Fruit fly (Drosophila melanogaster) whole organism, pupa: Measurements from ENCODE around the gene Naa20B.

Source experiments
- CG10348 ChIP-seq: fragments of 200-800 bp; sonication (Bioruptor generic); IDR thresholded peaks from 2 replicates; pipeline ENCODE4 v1.3.6; 2022; ENCODE audit warnings: missing biosample characterization, missing genetic modification characterization
- CG12605 ChIP-seq: fragments of 200-800 bp; sonication (Bioruptor generic); IDR thresholded peaks from 2 replicates; pipeline ENCODE4 v1.3.6; 2022; ENCODE audit warnings: missing biosample characterization, missing genetic modification characterization
- CG13204 ChIP-seq: fragments of 200-800 bp; sonication (Bioruptor generic); optimal IDR thresholded peaks from 2 replicates; lab custom pipeline; 2018; ENCODE audit warnings: missing biosample characterization, mild to moderate bottlenecking, missing genetic modification characterization, moderate library complexity
- CG14655 ChIP-seq: fragments of 200-800 bp; sonication (Bioruptor generic); optimal IDR thresholded peaks from 3 replicates; lab custom pipeline; 2017; ENCODE audit warnings: mild to moderate bottlenecking, missing biosample characterization, missing genetic modification reagents, missing genetic modification characterization
- CG15710 ChIP-seq: fragments of 200-800 bp; sonication (Bioruptor generic); optimal IDR thresholded peaks from 2 replicates; lab custom pipeline; 2018; ENCODE audit warnings: missing biosample characterization, mild to moderate bottlenecking, missing genetic modification characterization, moderate library complexity
- CG17806 ChIP-seq: fragments of 200-800 bp; sonication (Bioruptor generic); optimal IDR thresholded peaks from 2 replicates; lab custom pipeline; 2018; ENCODE audit warnings: missing biosample characterization, mild to moderate bottlenecking, missing genetic modification characterization, moderate library complexity
- CG32121 ChIP-seq: fragments of 200-800 bp; sonication (Bioruptor generic); IDR thresholded peaks from 2 replicates; pipeline ENCODE4 v1.3.6; 2022; ENCODE audit warnings: missing biosample characterization, missing genetic modification characterization
- CG34367 ChIP-seq: fragments of 200-800 bp; sonication (Bioruptor generic); optimal IDR thresholded peaks from 2 replicates; lab custom pipeline; 2018; ENCODE audit warnings: missing biosample characterization, mild to moderate bottlenecking, missing genetic modification characterization
- CG4496 ChIP-seq: fragments of 200-800 bp; sonication (Bioruptor generic); IDR thresholded peaks from 3 replicates; pipeline ENCODE4 v1.3.6; 2022; ENCODE audit warnings: missing biosample characterization, missing genetic modification characterization
- CG8159 ChIP-seq: fragments of 200-800 bp; sonication (Bioruptor generic); optimal IDR thresholded peaks from 3 replicates; lab custom pipeline; 2018; ENCODE audit warnings: missing biosample characterization, mild to moderate bottlenecking, missing genetic modification characterization, moderate library complexity
- CG8301 ChIP-seq: fragments of 200-800 bp; sonication (Bioruptor generic); optimal IDR thresholded peaks from 2 replicates; lab custom pipeline; 2018; ENCODE audit warnings: missing biosample characterization, mild to moderate bottlenecking, missing genetic modification characterization
- CG9948 ChIP-seq: fragments of 200-800 bp; sonication (Bioruptor generic); optimal IDR thresholded peaks from 2 replicates; lab custom pipeline; 2018; ENCODE audit warnings: missing biosample characterization, mild to moderate bottlenecking, missing genetic modification characterization, moderate library complexity
- D1 ChIP-seq: fragments of 200-800 bp; sonication (Bioruptor generic); optimal IDR thresholded peaks from 2 replicates; lab custom pipeline; 2018; ENCODE audit warnings: missing biosample characterization, mild to moderate bottlenecking, missing genetic modification characterization, moderate library complexity
- EcR ChIP-seq: fragments of 200-800 bp; sonication (Bioruptor generic); optimal IDR thresholded peaks from 3 replicates; lab custom pipeline; 2019; ENCODE audit warnings: missing biosample characterization, missing genetic modification characterization, mild to moderate bottlenecking, moderate library complexity, missing genetic modification reagents
- Ets98B ChIP-seq: fragments of 200-800 bp; sonication (Bioruptor generic); IDR thresholded peaks from 2 replicates; pipeline ENCODE4 v1.3.6; 2022; ENCODE audit warnings: missing biosample characterization, missing genetic modification characterization
- Pif1A ChIP-seq: fragments of 200-800 bp; sonication (Bioruptor generic); optimal IDR thresholded peaks from 3 replicates; lab custom pipeline; 2016; ENCODE audit warnings: missing biosample characterization, missing genetic modification characterization
- Pif1B ChIP-seq: fragments of 200-800 bp; sonication (Bioruptor generic); optimal IDR thresholded peaks from 3 replicates; lab custom pipeline; 2016; ENCODE audit warnings: missing biosample characterization, missing genetic modification characterization
- Snoo ChIP-seq: fragments of 200-800 bp; sonication (Bioruptor generic); optimal IDR thresholded peaks from 3 replicates; lab custom pipeline; 2017; ENCODE audit warnings: missing biosample characterization, mild to moderate bottlenecking, missing genetic modification characterization, inconsistent platforms
- fd96Ca ChIP-seq: fragments of 200-800 bp; sonication (Bioruptor generic); IDR thresholded peaks from 3 replicates; pipeline ENCODE4 v1.3.6; 2022; ENCODE audit warnings: missing biosample characterization, missing genetic modification characterization
- gl ChIP-seq: fragments of 200-800 bp; sonication (Bioruptor generic); optimal IDR thresholded peaks from 2 replicates; lab custom pipeline; 2018; ENCODE audit warnings: missing biosample characterization, mild to moderate bottlenecking, missing genetic modification characterization
- rn ChIP-seq: fragments of 200-800 bp; sonication (Bioruptor generic); IDR thresholded peaks from 2 replicates; pipeline ENCODE4 v1.3.6; 2022; ENCODE audit warnings: missing biosample characterization, missing genetic modification characterization

Naa20B gene

dm6 chr2L:13236194-13236593 lies 21.1 kb upstream of the Naa20B start, which contains the start of gene Jhbp14:
Gene Jhbp14, plus strand, starts transcription at chr2L:13236494.
- TF ChIP-seq EcR (GFP tag; lab: Kevin White, UChicago) = no peak
- TF ChIP-seq CG8301 (tag; lab: Kevin White, UChicago) = no peak
- TF ChIP-seq CG10348 = no peak
- no peak for TF ChIP-seq CG8159 (tag; lab: Kevin White, UChicago)

dm6 chr2L:13239689-13240088 lies 17.6 kb upstream of the Naa20B start, which contains the start of gene Jhbp13:
Gene Jhbp13, plus strand, starts transcription at chr2L:13239989.
- TF ChIP-seq CG13204 (GFP tag; lab: Kevin White, UChicago) = no peak
- TF ChIP-seq Snoo = no peak
- no peak for TF ChIP-seq CG4496 (GFP tag; lab: Robert Waterston, UW)

DNA sequence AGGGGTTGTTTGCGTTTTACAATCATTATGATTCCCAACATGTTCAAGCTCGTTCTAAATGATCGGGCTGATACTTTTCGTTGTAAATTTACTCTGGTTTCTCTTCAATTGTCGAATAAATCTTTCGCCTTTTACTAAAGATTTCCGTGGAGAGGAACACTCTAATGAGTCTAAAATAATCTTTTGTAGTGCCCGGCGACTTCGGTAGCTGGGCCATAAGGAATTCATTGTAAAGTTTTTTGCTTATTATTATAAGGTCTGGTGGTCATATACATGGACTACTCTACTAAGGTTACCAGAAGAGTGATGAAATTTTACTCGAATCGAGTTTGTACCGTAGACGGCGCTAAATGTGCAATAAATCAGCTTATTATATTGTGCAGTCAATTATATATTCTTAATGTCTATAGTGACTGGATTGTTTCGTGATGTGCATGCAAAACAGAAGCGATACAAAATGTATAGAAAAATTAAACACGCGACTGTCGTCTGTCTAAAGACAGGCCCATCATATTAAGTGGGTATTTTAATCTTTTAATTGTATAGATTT lies 12.4 kb upstream of the Naa20B start:
- no peak for TF ChIP-seq CG13204 (GFP tag; lab: Kevin White, UChicago)
- no peak for TF ChIP-seq CG34367 (tag; lab: Kevin White, UChicago)
- no peak for TF ChIP-seq rn
- no peak for TF ChIP-seq CG4496 (GFP tag; lab: Robert Waterston, UW)
- TF ChIP-seq CG9948 (tag; lab: Kevin White, UChicago) = no peak
- no peak for TF ChIP-seq CG32121 (GFP tag; lab: Robert Waterston, UW)
- no peak for TF ChIP-seq D1

DNA sequence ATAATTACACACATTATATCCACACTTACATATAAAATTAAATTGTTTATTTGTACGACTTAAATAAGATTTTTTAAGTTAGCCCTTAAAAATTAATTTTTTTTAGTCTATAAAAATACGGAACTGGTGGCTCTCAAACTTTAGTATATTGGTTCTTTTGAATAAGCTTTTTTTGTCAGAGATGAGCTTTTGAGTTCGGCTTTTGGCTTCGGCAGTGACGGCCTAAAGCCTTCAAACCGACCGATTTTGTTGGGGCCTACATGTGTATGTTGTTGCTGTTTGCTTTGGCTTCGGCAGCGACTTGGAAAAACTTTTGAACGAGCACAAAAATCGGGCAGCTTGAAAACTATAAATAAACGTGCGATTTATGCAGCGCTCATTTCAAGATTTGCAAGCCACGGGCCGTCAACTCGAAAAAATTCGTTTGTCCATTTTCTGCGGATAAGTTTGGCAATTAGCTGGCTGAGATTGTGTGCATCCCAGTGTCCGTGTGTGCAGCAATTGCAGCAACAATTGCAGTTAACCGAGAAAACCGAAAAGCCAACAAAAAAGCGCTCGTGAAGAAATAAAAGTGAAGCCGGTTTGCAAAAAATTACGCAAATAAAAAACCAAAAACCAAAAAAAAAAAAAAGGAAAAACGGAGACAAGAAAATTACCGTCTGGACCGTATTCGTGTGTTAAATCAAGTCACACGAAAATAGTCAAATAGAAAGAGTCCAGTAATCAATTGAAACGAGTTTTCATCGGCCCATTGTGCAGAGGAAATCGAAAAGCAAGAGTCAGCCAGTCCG lies 11.2 kb upstream of the Naa20B start, which contains the start of gene CG16820:
CG16820 (plus strand) TSS at position 378 of the 791 bp plus-strand sequence.
- peak; percentile 53; the same call in 1 of the 2 replicates for TF ChIP-seq Ets98B
- TF ChIP-seq CG8159 (tag; lab: Kevin White, UChicago) = no peak
- TF ChIP-seq CG8301 (tag; lab: Kevin White, UChicago) = no peak
- no peak for TF ChIP-seq Snoo
- TF ChIP-seq CG12605 (GFP tag; lab: Robert Waterston, UW) = peak; percentile 71
- TF ChIP-seq D1 = no peak

- TF ChIP-seq EcR (GFP tag; lab: Kevin White, UChicago) (no peak), Snoo (no peak), CG4496 (GFP tag; lab: Robert Waterston, UW) (no peak), CG10348 (no peak), CG14655 (peak; percentile 62), CG15710 (peak; percentile 31), CG8159 (tag; lab: Kevin White, UChicago) (peak; percentile 33), Pif1B (GFP tag; lab: Kevin White, UChicago) (no peak), Ets98B (no peak), rn (no peak), fd96Ca (GFP tag; lab: Robert Waterston, UW) (no peak), CG13204 (GFP tag; lab: Kevin White, UChicago) (no peak), Pif1A (GFP tag; lab: Kevin White, UChicago) (no peak), CG32121 (GFP tag; lab: Robert Waterston, UW) (no peak), CG12605 (GFP tag; lab: Robert Waterston, UW) (no peak), CG9948 (tag; lab: Kevin White, UChicago) (peak; percentile 17), CG34367 (tag; lab: Kevin White, UChicago) (no peak), CG8301 (tag; lab: Kevin White, UChicago) (peak; percentile 60), CG17806 (tag; lab: Kevin White, UChicago) (peak; percentile 9)
Observed at dm6 chr2L:13251167-13251566, 6.1 kb upstream of the Naa20B start.

dm6 chr2L:13258702-13259101 lies 1.4 kb downstream of the Naa20B start:
- TF ChIP-seq CG8301 (tag; lab: Kevin White, UChicago) (peak; percentile 60), CG8159 (tag; lab: Kevin White, UChicago) (peak; percentile 72), CG10348 (no peak), CG14655 (peak; percentile 67), EcR (GFP tag; lab: Kevin White, UChicago) (no peak), CG4496 (GFP tag; lab: Robert Waterston, UW) (peak; percentile 72), CG32121 (GFP tag; lab: Robert Waterston, UW) (peak; percentile 53), gl (tag; lab: Kevin White, UChicago) (no peak), CG15710 (no peak), CG17806 (tag; lab: Kevin White, UChicago) (no peak), CG9948 (tag; lab: Kevin White, UChicago) (no peak), CG13204 (GFP tag; lab: Kevin White, UChicago) (no peak), CG34367 (tag; lab: Kevin White, UChicago) (no peak), Pif1A (GFP tag; lab: Kevin White, UChicago) (peak; percentile 26), Pif1B (GFP tag; lab: Kevin White, UChicago) (peak; percentile 26), Ets98B (peak; percentile 70), Snoo (no peak), fd96Ca (GFP tag; lab: Robert Waterston, UW) (0 out of 3 replicates have a peak, but pooled peaks have one; percentile 50)
- TF ChIP-seq, all 21 proteins: peak for 9
